Worm (Caenorhabditis elegans) whole organism, early embryonic: Measurements from ENCODE around the gene mrps-25.

Experiments used
- B0310.2 ChIP-seq: sonication (generic microtip); optimal IDR thresholded peaks from 2 replicates; lab custom pipeline; 2016; ENCODE audit warnings: mild to moderate bottlenecking, missing genetic modification characterization, missing compliant biosample characterization
- F13C5.2 ChIP-seq: sonication (generic microtip); optimal IDR thresholded peaks from 2 replicates; lab custom pipeline; 2017; ENCODE audit warnings: mild to moderate bottlenecking, missing genetic modification characterization, inconsistent platforms, missing compliant biosample characterization
- aly-1 ChIP-seq: sonication (generic microtip); optimal IDR thresholded peaks from 2 replicates; lab custom pipeline; 2016; ENCODE audit warnings: missing genetic modification characterization, missing compliant biosample characterization
- ama-1 ChIP-seq: fragments of 150-350 bp; optimal IDR thresholded peaks from 2 replicates; lab custom pipeline; 2014
- ceh-13 ChIP-seq: fragments of 200-800 bp; sonication (Bioruptor generic); optimal IDR thresholded peaks from 2 replicates; lab custom pipeline; 2018; ENCODE audit warnings: mild to moderate bottlenecking, missing genetic modification characterization, missing compliant biosample characterization
- ceh-36 ChIP-seq: sonication (generic microtip); optimal IDR thresholded peaks from 2 replicates; lab custom pipeline; 2016; ENCODE audit warnings: missing genetic modification characterization, inconsistent platforms, missing compliant biosample characterization
- ets-7 ChIP-seq: sonication (generic microtip); optimal IDR thresholded peaks from 2 replicates; lab custom pipeline; 2016; ENCODE audit warnings: missing genotype, missing genetic modification characterization, missing compliant biosample characterization
- flt-1 ChIP-seq: fragments of 200-800 bp; sonication (Bioruptor generic); IDR thresholded peaks from 2 replicates; pipeline ENCODE4 v1.3.6; 2022; ENCODE audit warnings: missing genetic modification characterization, missing compliant biosample characterization
- hmbx-1 ChIP-seq: sonication (generic microtip); optimal IDR thresholded peaks from 2 replicates; lab custom pipeline; 2016; ENCODE audit warnings: mild to moderate bottlenecking, missing genetic modification characterization, missing compliant biosample characterization
- hmg-4 ChIP-seq: fragments of 200-800 bp; sonication (Bioruptor generic); optimal IDR thresholded peaks from 2 replicates; lab custom pipeline; 2018; ENCODE audit warnings: mild to moderate bottlenecking, missing genetic modification characterization, missing compliant biosample characterization
- hnd-1 ChIP-seq: sonication (generic microtip); optimal IDR thresholded peaks from 2 replicates; lab custom pipeline; 2016; ENCODE audit warnings: missing genetic modification characterization, missing compliant biosample characterization
- pes-1 ChIP-seq: fragments of 200-800 bp; sonication (Bioruptor generic); IDR thresholded peaks from 2 replicates; pipeline ENCODE4 v1.3.6; 2022; ENCODE audit warnings: missing genetic modification reagents, missing genetic modification characterization, missing compliant biosample characterization
- scrt-1 ChIP-seq: fragments of 200-800 bp; sonication (Bioruptor generic); IDR thresholded peaks from 2 replicates; pipeline ENCODE4 v1.3.6; 2022; ENCODE audit warnings: missing genetic modification characterization, missing compliant biosample characterization
- sea-1 ChIP-seq: fragments of 200-800 bp; sonication (Bioruptor generic); conservative IDR thresholded peaks from 2 replicates; pipeline ENCODE4 v1.3.6; 2022; ENCODE audit warnings: missing genetic modification characterization, missing compliant biosample characterization
- tbx-11 ChIP-seq: fragments of 200-800 bp; sonication (Bioruptor generic); IDR thresholded peaks from 2 replicates; pipeline ENCODE4 v1.3.6; 2022; ENCODE audit warnings: missing genetic modification characterization, missing compliant biosample characterization
- tbx-37 ChIP-seq: fragments of 200-800 bp; sonication (Bioruptor generic); conservative IDR thresholded peaks from 2 replicates; pipeline ENCODE4 v1.3.6; 2022; ENCODE audit warnings: missing genetic modification reagents, missing genetic modification characterization, missing compliant biosample characterization
- tra-4 ChIP-seq: sonication (generic microtip); optimal IDR thresholded peaks from 2 replicates; lab custom pipeline; 2017; ENCODE audit warnings: missing genetic modification characterization, missing compliant biosample characterization

The mrps-25 gene

DNA sequence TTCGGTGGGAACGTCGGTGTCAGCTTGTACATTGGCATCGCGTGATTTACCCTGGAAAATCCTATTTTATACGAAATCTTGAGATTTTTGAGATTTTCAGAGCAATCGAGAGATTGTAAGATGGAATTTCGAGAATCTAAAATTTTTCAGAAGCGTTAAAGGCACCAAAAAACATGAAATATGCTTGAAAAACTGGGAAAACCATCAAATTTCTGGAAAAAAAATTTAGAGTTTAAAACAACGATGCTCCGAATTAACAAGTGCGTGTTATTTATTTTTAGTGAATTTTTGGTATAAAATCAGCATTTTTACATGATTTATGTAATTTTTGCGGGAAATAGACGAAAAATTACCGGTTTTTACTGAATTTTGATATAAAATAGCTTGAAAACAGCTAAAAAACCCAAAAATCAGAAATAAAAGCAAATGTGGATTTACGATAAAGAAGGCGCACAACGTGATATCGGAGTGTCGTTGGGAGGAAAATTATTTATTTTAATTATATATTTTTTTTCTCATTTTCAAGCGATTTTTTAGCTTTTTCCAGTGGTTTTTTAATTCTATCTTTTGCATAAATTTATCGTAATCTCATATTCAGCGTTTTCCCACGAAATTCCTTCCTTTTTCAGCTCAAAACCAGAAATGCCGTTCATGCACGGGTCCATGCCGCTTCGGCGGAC lies at the start of gene mrps-25, which contains the start of gene Y55F3AM.13:
Gene mrps-25, plus strand, starts transcription at position 630 of the 680 bp plus-strand sequence.
Gene Y55F3AM.13, minus strand, starts transcription at position 51 of the 680 bp plus-strand sequence.
- TF ChIP-seq pes-1 (GFP tag; lab: Robert Waterston, UW) (no peak), scrt-1 (GFP tag; lab: Robert Waterston, UW) (no peak), hmbx-1 (tag; lab: Kevin White, UChicago) (no peak), sea-1 (GFP tag; lab: Robert Waterston, UW) (no peak), tbx-11 (GFP tag; lab: Robert Waterston, UW) (no peak), hmg-4 (GFP tag; lab: Kevin White, UChicago) (no peak), ets-7 (tag; lab: Kevin White, UChicago) (no peak), flt-1 (GFP tag; lab: Robert Waterston, UW) (no peak), ceh-13 (GFP tag; lab: Kevin White, UChicago) (no peak), hnd-1 (no peak), ceh-36 (tag; lab: Kevin White, UChicago) (no peak), ama-1 (no peak), F13C5.2 (tag; lab: Kevin White, UChicago) (no peak), tbx-37 (GFP tag; lab: Robert Waterston, UW) (no peak), aly-1 (no peak), B0310.2 (no peak), tra-4 (tag; lab: Kevin White, UChicago) (no peak)

- no peak for TF ChIP-seq tbx-37 (GFP tag; lab: Robert Waterston, UW)
- TF ChIP-seq hmg-4 (GFP tag; lab: Kevin White, UChicago): no peak
- no peak for TF ChIP-seq ceh-13 (GFP tag; lab: Kevin White, UChicago)
- TF ChIP-seq ama-1: no peak
- TF ChIP-seq ets-7 (tag; lab: Kevin White, UChicago): no peak
- TF ChIP-seq aly-1: no peak
- TF ChIP-seq tra-4 (tag; lab: Kevin White, UChicago): no peak
- no peak for TF ChIP-seq B0310.2
- TF ChIP-seq sea-1 (GFP tag; lab: Robert Waterston, UW): no peak
- no peak for TF ChIP-seq pes-1 (GFP tag; lab: Robert Waterston, UW)
Measured at ce11 chrIV:1009546-1009945, 47.1 kb upstream of the mrps-25 start, which contains the start of gene Y55F3AM.9. Y55F3AM.9 (minus strand) TSS chrIV:1009734.

DNA sequence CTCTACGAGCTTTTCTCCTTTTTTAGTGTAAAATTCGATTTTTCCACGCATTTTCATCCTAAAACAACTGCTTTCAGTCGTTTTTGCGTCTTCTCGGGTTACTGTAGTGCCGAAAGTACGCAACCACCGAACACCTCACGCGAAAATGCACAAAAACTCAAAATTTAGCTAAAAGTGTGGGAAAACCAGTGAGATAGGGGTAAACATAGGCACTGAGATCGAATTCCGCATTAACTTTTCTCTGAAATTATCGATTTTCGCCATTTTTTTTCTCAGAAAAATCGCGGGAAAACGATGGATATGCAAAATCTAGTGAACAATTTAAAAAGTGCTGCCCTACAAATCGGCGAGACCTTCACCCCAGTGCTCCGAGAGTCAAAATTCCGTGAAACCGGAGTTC lies 46.5 kb upstream of the mrps-25 start, which contains the start of gene atg-3:
Gene atg-3, plus strand, starts transcription at position 301 of the 400 bp plus-strand sequence.
- TF ChIP-seq ets-7 (tag; lab: Kevin White, UChicago) (no peak), flt-1 (GFP tag; lab: Robert Waterston, UW) (no peak), F13C5.2 (tag; lab: Kevin White, UChicago) (no peak), B0310.2 (no peak), tra-4 (tag; lab: Kevin White, UChicago) (no peak), pes-1 (GFP tag; lab: Robert Waterston, UW) (no peak), tbx-37 (GFP tag; lab: Robert Waterston, UW) (no peak)

ce11 chrIV:1011776-1012175 lies 44.9 kb upstream of the mrps-25 start:
- TF ChIP-seq sea-1 (GFP tag; lab: Robert Waterston, UW) (no peak), ets-7 (tag; lab: Kevin White, UChicago) (no peak), scrt-1 (GFP tag; lab: Robert Waterston, UW) (no peak), tbx-11 (GFP tag; lab: Robert Waterston, UW) (no peak), B0310.2 (no peak), pes-1 (GFP tag; lab: Robert Waterston, UW) (no peak), hnd-1 (no peak), aly-1 (no peak), hmbx-1 (tag; lab: Kevin White, UChicago) (no peak)

DNA sequence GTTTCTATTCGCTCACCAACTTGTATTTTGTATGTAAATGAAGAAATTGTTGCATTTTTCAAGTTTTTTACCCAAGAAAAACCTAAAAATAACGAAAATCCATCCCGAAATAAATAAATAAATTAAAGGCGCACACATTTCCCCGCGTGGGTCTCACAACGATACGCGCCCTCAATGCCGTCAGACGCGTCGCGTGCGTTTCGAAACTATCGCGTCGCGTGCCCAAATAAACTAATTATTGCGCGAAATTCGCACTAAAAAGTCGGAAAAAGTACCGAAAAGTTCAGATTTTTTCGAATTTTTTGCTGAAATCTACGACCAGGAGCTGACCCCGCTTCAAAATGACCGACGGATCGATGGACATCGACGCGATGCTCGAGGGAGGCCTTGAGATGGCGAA lies 44.2 kb upstream of the mrps-25 start, which contains the start of gene rbm-39:
Gene rbm-39, plus strand, starts transcription at position 178 of the 400 bp plus-strand sequence.
- TF ChIP-seq hnd-1: no peak
- TF ChIP-seq pes-1 (GFP tag; lab: Robert Waterston, UW): peak; percentile 52; the same call in 1 of the 2 replicates
- no peak for TF ChIP-seq tbx-11 (GFP tag; lab: Robert Waterston, UW)
- TF ChIP-seq hmbx-1 (tag; lab: Kevin White, UChicago): no peak
- no peak for TF ChIP-seq tra-4 (tag; lab: Kevin White, UChicago)
- peak; percentile 51 for TF ChIP-seq F13C5.2 (tag; lab: Kevin White, UChicago)

DNA sequence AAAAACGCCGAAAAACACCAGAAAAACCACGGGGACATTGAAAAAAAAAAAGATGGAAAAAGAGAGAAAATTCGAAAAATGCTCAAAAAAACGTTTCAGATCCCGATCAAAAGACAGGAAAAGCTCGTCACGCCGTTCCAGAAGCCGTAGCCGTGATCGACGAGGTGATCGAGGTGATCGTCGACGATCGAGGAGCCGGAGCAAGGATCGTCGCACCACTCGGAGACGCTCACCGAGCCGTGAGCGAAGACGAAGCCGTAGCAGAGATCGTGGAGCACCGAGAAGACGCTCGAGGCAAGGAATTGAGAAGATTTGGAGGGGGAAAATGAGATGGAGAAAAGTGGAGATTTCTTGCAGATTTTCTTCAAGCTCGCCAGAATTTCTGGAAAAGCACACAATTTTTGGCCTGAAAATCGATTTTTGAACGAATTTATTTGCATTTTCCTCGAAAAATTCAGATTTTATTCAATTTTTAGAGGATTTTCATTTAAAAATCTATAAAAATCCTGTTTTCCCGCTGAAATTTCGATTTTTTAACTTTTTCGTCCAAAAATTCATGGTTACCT lies 43.4 kb upstream of the mrps-25 start:
- TF ChIP-seq B0310.2 (no peak), hmbx-1 (tag; lab: Kevin White, UChicago) (no peak), scrt-1 (GFP tag; lab: Robert Waterston, UW) (no peak), ama-1 (no peak), F13C5.2 (tag; lab: Kevin White, UChicago) (no peak), ceh-13 (GFP tag; lab: Kevin White, UChicago) (no peak), sea-1 (GFP tag; lab: Robert Waterston, UW) (no peak), ets-7 (tag; lab: Kevin White, UChicago) (no peak), ceh-36 (tag; lab: Kevin White, UChicago) (no peak), hmg-4 (GFP tag; lab: Kevin White, UChicago) (no peak), pes-1 (GFP tag; lab: Robert Waterston, UW) (no peak), hnd-1 (no peak), tbx-37 (GFP tag; lab: Robert Waterston, UW) (no peak), tbx-11 (GFP tag; lab: Robert Waterston, UW) (no peak), aly-1 (no peak), flt-1 (GFP tag; lab: Robert Waterston, UW) (no peak), tra-4 (tag; lab: Kevin White, UChicago) (no peak)

ce11 chrIV:1015430-1015829 lies 41.3 kb upstream of the mrps-25 start:
- TF ChIP-seq B0310.2: no peak
- no peak for TF ChIP-seq hmg-4 (GFP tag; lab: Kevin White, UChicago)
- TF ChIP-seq ets-7 (tag; lab: Kevin White, UChicago): no peak
- no peak for TF ChIP-seq ceh-36 (tag; lab: Kevin White, UChicago)
- no peak for TF ChIP-seq aly-1
- TF ChIP-seq tra-4 (tag; lab: Kevin White, UChicago): no peak
- no peak for TF ChIP-seq hnd-1
- TF ChIP-seq scrt-1 (GFP tag; lab: Robert Waterston, UW): no peak
- no peak for TF ChIP-seq F13C5.2 (tag; lab: Kevin White, UChicago)
- TF ChIP-seq ama-1: no peak
- no peak for TF ChIP-seq sea-1 (GFP tag; lab: Robert Waterston, UW)
- no peak for TF ChIP-seq flt-1 (GFP tag; lab: Robert Waterston, UW)
- TF ChIP-seq pes-1 (GFP tag; lab: Robert Waterston, UW): no peak
- TF ChIP-seq tbx-11 (GFP tag; lab: Robert Waterston, UW): no peak
